Fruit fly (Drosophila melanogaster) whole organism, pupa: ENCODE measurements around the gene eIF4G2.

Source experiments
- CG10348 ChIP-seq: fragments of 200-800 bp; sonication (Bioruptor generic); IDR thresholded peaks from 2 replicates; pipeline ENCODE4 v1.3.6; 2022; ENCODE audit warnings: missing biosample characterization, missing genetic modification characterization
- CG12605 ChIP-seq: fragments of 200-800 bp; sonication (Bioruptor generic); IDR thresholded peaks from 2 replicates; pipeline ENCODE4 v1.3.6; 2022; ENCODE audit warnings: missing biosample characterization, missing genetic modification characterization
- CG13204 ChIP-seq: fragments of 200-800 bp; sonication (Bioruptor generic); optimal IDR thresholded peaks from 2 replicates; lab custom pipeline; 2018; ENCODE audit warnings: missing biosample characterization, mild to moderate bottlenecking, missing genetic modification characterization, moderate library complexity
- CG14655 ChIP-seq: fragments of 200-800 bp; sonication (Bioruptor generic); optimal IDR thresholded peaks from 3 replicates; lab custom pipeline; 2017; ENCODE audit warnings: mild to moderate bottlenecking, missing biosample characterization, missing genetic modification reagents, missing genetic modification characterization
- CG15710 ChIP-seq: fragments of 200-800 bp; sonication (Bioruptor generic); optimal IDR thresholded peaks from 2 replicates; lab custom pipeline; 2018; ENCODE audit warnings: missing biosample characterization, mild to moderate bottlenecking, missing genetic modification characterization, moderate library complexity
- CG17806 ChIP-seq: fragments of 200-800 bp; sonication (Bioruptor generic); optimal IDR thresholded peaks from 2 replicates; lab custom pipeline; 2018; ENCODE audit warnings: missing biosample characterization, mild to moderate bottlenecking, missing genetic modification characterization, moderate library complexity
- CG32121 ChIP-seq: fragments of 200-800 bp; sonication (Bioruptor generic); IDR thresholded peaks from 2 replicates; pipeline ENCODE4 v1.3.6; 2022; ENCODE audit warnings: missing biosample characterization, missing genetic modification characterization
- CG34367 ChIP-seq: fragments of 200-800 bp; sonication (Bioruptor generic); optimal IDR thresholded peaks from 2 replicates; lab custom pipeline; 2018; ENCODE audit warnings: missing biosample characterization, mild to moderate bottlenecking, missing genetic modification characterization
- CG4496 ChIP-seq: fragments of 200-800 bp; sonication (Bioruptor generic); IDR thresholded peaks from 3 replicates; pipeline ENCODE4 v1.3.6; 2022; ENCODE audit warnings: missing biosample characterization, missing genetic modification characterization
- CG8159 ChIP-seq: fragments of 200-800 bp; sonication (Bioruptor generic); optimal IDR thresholded peaks from 3 replicates; lab custom pipeline; 2018; ENCODE audit warnings: missing biosample characterization, mild to moderate bottlenecking, missing genetic modification characterization, moderate library complexity
- CG8301 ChIP-seq: fragments of 200-800 bp; sonication (Bioruptor generic); optimal IDR thresholded peaks from 2 replicates; lab custom pipeline; 2018; ENCODE audit warnings: missing biosample characterization, mild to moderate bottlenecking, missing genetic modification characterization
- CG9948 ChIP-seq: fragments of 200-800 bp; sonication (Bioruptor generic); optimal IDR thresholded peaks from 2 replicates; lab custom pipeline; 2018; ENCODE audit warnings: missing biosample characterization, mild to moderate bottlenecking, missing genetic modification characterization, moderate library complexity
- D1 ChIP-seq: fragments of 200-800 bp; sonication (Bioruptor generic); optimal IDR thresholded peaks from 2 replicates; lab custom pipeline; 2018; ENCODE audit warnings: missing biosample characterization, mild to moderate bottlenecking, missing genetic modification characterization, moderate library complexity
- EcR ChIP-seq: fragments of 200-800 bp; sonication (Bioruptor generic); optimal IDR thresholded peaks from 3 replicates; lab custom pipeline; 2019; ENCODE audit warnings: missing biosample characterization, missing genetic modification characterization, mild to moderate bottlenecking, moderate library complexity, missing genetic modification reagents
- Ets98B ChIP-seq: fragments of 200-800 bp; sonication (Bioruptor generic); IDR thresholded peaks from 2 replicates; pipeline ENCODE4 v1.3.6; 2022; ENCODE audit warnings: missing biosample characterization, missing genetic modification characterization
- Pif1A ChIP-seq: fragments of 200-800 bp; sonication (Bioruptor generic); optimal IDR thresholded peaks from 3 replicates; lab custom pipeline; 2016; ENCODE audit warnings: missing biosample characterization, missing genetic modification characterization
- Pif1B ChIP-seq: fragments of 200-800 bp; sonication (Bioruptor generic); optimal IDR thresholded peaks from 3 replicates; lab custom pipeline; 2016; ENCODE audit warnings: missing biosample characterization, missing genetic modification characterization
- Snoo ChIP-seq: fragments of 200-800 bp; sonication (Bioruptor generic); optimal IDR thresholded peaks from 3 replicates; lab custom pipeline; 2017; ENCODE audit warnings: missing biosample characterization, mild to moderate bottlenecking, missing genetic modification characterization, inconsistent platforms
- fd96Ca ChIP-seq: fragments of 200-800 bp; sonication (Bioruptor generic); IDR thresholded peaks from 3 replicates; pipeline ENCODE4 v1.3.6; 2022; ENCODE audit warnings: missing biosample characterization, missing genetic modification characterization
- gl ChIP-seq: fragments of 200-800 bp; sonication (Bioruptor generic); optimal IDR thresholded peaks from 2 replicates; lab custom pipeline; 2018; ENCODE audit warnings: missing biosample characterization, mild to moderate bottlenecking, missing genetic modification characterization
- rn ChIP-seq: fragments of 200-800 bp; sonication (Bioruptor generic); IDR thresholded peaks from 2 replicates; pipeline ENCODE4 v1.3.6; 2022; ENCODE audit warnings: missing biosample characterization, missing genetic modification characterization

The eIF4G2 gene

dm6 chr3R:23786768-23787631 lies 32.0 kb downstream of the eIF4G2 start:
- peak; percentile 39; the same call in 1 of the 2 replicates for TF ChIP-seq CG32121
- TF ChIP-seq Pif1A (GFP tag; lab: Kevin White, UChicago): peak; percentile 38
- peak; percentile 77 for TF ChIP-seq CG14655 (GFP tag; lab: Kevin White, UChicago)
- TF ChIP-seq EcR (GFP tag; lab: Kevin White, UChicago): no peak
- TF ChIP-seq CG4496 (GFP tag; lab: Robert Waterston, UW): peak; percentile 88
- no peak for TF ChIP-seq Snoo
- peak; percentile 51 for TF ChIP-seq CG15710
- TF ChIP-seq CG17806 (tag; lab: Kevin White, UChicago): peak; percentile 33
- TF ChIP-seq Pif1B (GFP tag; lab: Kevin White, UChicago): peak; percentile 78
- TF ChIP-seq CG10348 (GFP tag; lab: Robert Waterston, UW): no peak
- TF ChIP-seq CG8159 (tag; lab: Kevin White, UChicago): peak; percentile 62
- peak; percentile 21 for TF ChIP-seq CG34367
- TF ChIP-seq rn (GFP tag; lab: Robert Waterston, UW): peak; percentile 71
- TF ChIP-seq gl: peak; percentile 69
- no peak; the same call in 1 of the 2 replicates for TF ChIP-seq CG12605 (GFP tag; lab: Robert Waterston, UW)
- TF ChIP-seq fd96Ca (GFP tag; lab: Robert Waterston, UW): peak; percentile 71; the same call in 2 of the 3 replicates
- peak; percentile 20 for TF ChIP-seq CG8301 (tag; lab: Kevin White, UChicago)
- TF ChIP-seq CG13204: no peak
- TF ChIP-seq D1 (tag; lab: Kevin White, UChicago): peak; percentile 50
- peak; percentile 57 for TF ChIP-seq Ets98B
- TF ChIP-seq CG9948 (tag; lab: Kevin White, UChicago): peak; percentile 63

dm6 chr3R:23784925-23785680 lies 33.9 kb downstream of the eIF4G2 start:
- peak; percentile 44 for TF ChIP-seq CG13204
- peak; percentile 47 for TF ChIP-seq EcR (GFP tag; lab: Kevin White, UChicago)
- TF ChIP-seq CG12605 (GFP tag; lab: Robert Waterston, UW): no peak
- TF ChIP-seq gl: peak; percentile 68
- TF ChIP-seq, all 21 proteins: peak for 3

- TF ChIP-seq CG10348 (GFP tag; lab: Robert Waterston, UW): 0 out of 2 replicates have a peak, but pooled peaks have one; percentile 40
- TF ChIP-seq Ets98B: peak; percentile 58; the same call in 1 of the 2 replicates
- peak; percentile 49; the same call in 1 of the 2 replicates for TF ChIP-seq rn (GFP tag; lab: Robert Waterston, UW)
- TF ChIP-seq CG34367: peak; percentile 85
- TF ChIP-seq CG15710: peak; percentile 90
- TF ChIP-seq Snoo: peak; percentile 62
- TF ChIP-seq CG14655 (GFP tag; lab: Kevin White, UChicago): peak; percentile 93
- TF ChIP-seq EcR (GFP tag; lab: Kevin White, UChicago): peak; percentile 34
- peak; percentile 61; the same call in 1 of the 2 replicates for TF ChIP-seq CG32121
- TF ChIP-seq CG9948 (tag; lab: Kevin White, UChicago): peak; percentile 92
- peak; percentile 79 for TF ChIP-seq Pif1B (GFP tag; lab: Kevin White, UChicago)
- peak; percentile 90 for TF ChIP-seq Pif1A (GFP tag; lab: Kevin White, UChicago)
- peak; percentile 89 for TF ChIP-seq CG17806 (tag; lab: Kevin White, UChicago)
- TF ChIP-seq CG4496 (GFP tag; lab: Robert Waterston, UW): peak; percentile 83
- TF ChIP-seq fd96Ca (GFP tag; lab: Robert Waterston, UW): peak; percentile 59; the same call in 2 of the 3 replicates
- TF ChIP-seq CG8159 (tag; lab: Kevin White, UChicago): peak; percentile 90
- peak; percentile 89 for TF ChIP-seq CG8301 (tag; lab: Kevin White, UChicago)
- peak; percentile 77 for TF ChIP-seq CG13204
- TF ChIP-seq CG12605 (GFP tag; lab: Robert Waterston, UW): peak; percentile 56
- TF ChIP-seq D1 (tag; lab: Kevin White, UChicago): peak; percentile 77
- peak; percentile 59 for TF ChIP-seq gl
Measured at dm6 chr3R:23783961-23784360, 35.1 kb downstream of the eIF4G2 start.

dm6 chr3R:23783403-23783757 lies 35.7 kb downstream of the eIF4G2 start:
- TF ChIP-seq CG4496 (GFP tag; lab: Robert Waterston, UW) (0 out of 3 replicates have a peak, but pooled peaks have one; percentile 5), Ets98B (no peak)

- TF ChIP-seq CG13204 (peak; percentile 29), rn (GFP tag; lab: Robert Waterston, UW) (peak; percentile 80), gl (peak; percentile 62), CG14655 (GFP tag; lab: Kevin White, UChicago) (peak; percentile 96), CG34367 (peak; percentile 89), Pif1B (GFP tag; lab: Kevin White, UChicago) (peak; percentile 95), CG8301 (tag; lab: Kevin White, UChicago) (peak; percentile 95), CG4496 (GFP tag; lab: Robert Waterston, UW) (peak; percentile 94), Ets98B (peak; percentile 92), Pif1A (GFP tag; lab: Kevin White, UChicago) (peak; percentile 91), CG9948 (tag; lab: Kevin White, UChicago) (peak; percentile 92), CG17806 (tag; lab: Kevin White, UChicago) (peak; percentile 93), CG10348 (GFP tag; lab: Robert Waterston, UW) (peak; percentile 69), CG8159 (tag; lab: Kevin White, UChicago) (peak; percentile 89), CG32121 (peak; percentile 90), CG12605 (GFP tag; lab: Robert Waterston, UW) (peak; percentile 85), fd96Ca (GFP tag; lab: Robert Waterston, UW) (peak; percentile 93), D1 (tag; lab: Kevin White, UChicago) (no peak), EcR (GFP tag; lab: Kevin White, UChicago) (peak; percentile 45), CG15710 (peak; percentile 84), Snoo (peak; percentile 75)
Measured at dm6 chr3R:23782456-23783402, 36.3 kb downstream of the eIF4G2 start.
